Fruit fly (Drosophila melanogaster) Kc167 (cell line): Measurements from ENCODE around the gene CG7565.

ENCODE experiments used
- Sin3A ChIP-seq: fragments of >200 bp; optimal IDR thresholded peaks from 2 replicates; lab custom pipeline; 2018; ENCODE audit warnings: missing external identifiers
- h ChIP-seq: fragments of >200 bp; optimal IDR thresholded peaks from 3 replicates; lab custom pipeline; 2018; ENCODE audit warnings: missing external identifiers
- psq ChIP-seq: fragments of >200 bp; optimal IDR thresholded peaks from 2 replicates; lab custom pipeline; 2017; ENCODE audit warnings: missing external identifiers

DNA sequence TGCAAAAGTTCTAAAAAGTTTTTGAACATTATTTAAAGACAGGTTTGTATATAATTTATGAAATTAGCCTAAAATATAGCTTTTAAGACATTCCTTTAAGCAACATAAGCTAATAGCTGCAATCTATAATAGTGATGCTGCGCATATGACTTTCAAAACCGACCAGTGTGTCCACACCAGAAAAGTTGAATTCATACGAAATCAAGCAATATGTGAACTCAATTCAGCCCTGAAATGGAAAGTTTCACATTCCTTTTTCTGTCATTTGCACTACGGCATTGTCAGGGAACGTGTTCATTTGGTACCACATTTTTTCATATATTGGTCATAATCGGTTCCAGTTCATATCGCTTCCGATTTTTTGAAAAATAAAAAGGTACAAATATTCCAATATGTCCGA, 17.3 kb upstream of the CG7565 start, which contains the start of gene fan:
- TF ChIP-seq psq (lab: Kevin White, UChicago) (no peak), h (lab: Kevin White, UChicago) (no peak), Sin3A (lab: Kevin White, UChicago) (no peak)
